Fruit fly (Drosophila melanogaster) S2 (cell line): ENCODE measurements around the gene CG5665.

Source experiments
- CG8478 ChIP-seq: fragments of >200 bp; optimal IDR thresholded peaks from 2 replicates; lab custom pipeline; 2018
- CTCF ChIP-seq, 2 experiments: fragments of >200 bp; optimal IDR thresholded peaks; 2 replicates each; lab custom pipeline; 2018

DNA sequence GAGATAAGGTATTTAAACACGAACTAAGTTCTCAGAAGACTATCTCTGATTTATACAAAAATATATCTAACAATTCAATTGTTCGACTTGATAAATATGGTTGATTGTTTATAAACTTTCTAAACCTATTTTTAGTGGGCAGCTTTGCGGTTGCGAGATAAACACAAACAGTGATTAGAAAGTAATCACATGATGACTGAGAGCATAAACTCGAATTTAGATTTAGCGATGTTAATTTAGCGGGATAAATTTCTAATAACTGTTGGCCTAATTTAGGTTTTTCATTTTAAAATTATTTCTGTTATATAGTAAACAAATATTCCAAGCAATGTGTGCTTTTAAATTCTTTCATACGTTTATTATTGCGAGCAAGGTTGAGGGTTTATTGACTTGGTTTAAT, 26.7 kb downstream of the CG5665 start:
- TF ChIP-seq CTCF (optimal IDR thresholded peaks at IDR 0.05; lab: Kevin White, UChicago): no peak
- TF ChIP-seq CG8478 (lab: Kevin White, UChicago): no peak
